Fruit fly (Drosophila melanogaster) whole organism, embryonic: ENCODE data around the gene h-cup.

ENCODE experiments used
- Awh ChIP-seq: fragments of 200-800 bp; sonication (Bioruptor generic); IDR thresholded peaks from 2 replicates; pipeline ENCODE4, ENCODE4 v1.3.6; 2022; ENCODE audit warnings: missing biosample characterization, missing genetic modification characterization
- B-H2 ChIP-seq: fragments of 200-800 bp; sonication (Bioruptor generic); optimal IDR thresholded peaks from 2 replicates; lab custom pipeline; 2018; ENCODE audit warnings: missing biosample characterization, mild to moderate bottlenecking, missing genetic modification characterization
- Bgb ChIP-seq: fragments of 200-800 bp; sonication (Bioruptor generic); IDR thresholded peaks from 2 replicates; pipeline ENCODE4 v1.3.6; 2022; ENCODE audit warnings: missing biosample characterization, missing genetic modification characterization; ENCODE audit not compliant: partially characterized antibody
- BtbVII ChIP-seq: fragments of 200-800 bp; sonication (Bioruptor generic); optimal IDR thresholded peaks from 3 replicates; lab custom pipeline; 2017; ENCODE audit warnings: missing biosample characterization, mild to moderate bottlenecking, missing genetic modification characterization
- CG13296 ChIP-seq: fragments of 200-800 bp; sonication (Bioruptor generic); optimal IDR thresholded peaks from 3 replicates; lab custom pipeline; 2018; ENCODE audit warnings: missing biosample characterization, mild to moderate bottlenecking, missing genetic modification characterization
- CG15073 ChIP-seq: fragments of 200-800 bp; sonication (Bioruptor generic); optimal IDR thresholded peaks from 2 replicates; lab custom pipeline; 2016; ENCODE audit warnings: missing biosample characterization, missing genetic modification characterization
- CG1603 ChIP-seq: fragments of 200-800 bp; sonication (Bioruptor generic); optimal IDR thresholded peaks from 2 replicates; lab custom pipeline; 2019; ENCODE audit warnings: missing biosample characterization, mild to moderate bottlenecking, missing genetic modification characterization, moderate library complexity
- CG17385 ChIP-seq: fragments of 200-800 bp; sonication (Bioruptor generic); optimal IDR thresholded peaks from 3 replicates; lab custom pipeline; 2018; ENCODE audit warnings: missing biosample characterization, mild to moderate bottlenecking, missing genetic modification characterization
- CG2199 ChIP-seq: fragments of 200-800 bp; sonication (Bioruptor generic); IDR thresholded peaks from 3 replicates; pipeline ENCODE4 v1.3.6; 2022; ENCODE audit warnings: missing biosample characterization, missing genetic modification characterization
- CG30403 ChIP-seq: fragments of 200-800 bp; sonication (Bioruptor generic); optimal IDR thresholded peaks from 3 replicates; lab custom pipeline; 2016; ENCODE audit warnings: missing biosample characterization, missing genetic modification characterization
- CG3163 ChIP-seq: fragments of 200-800 bp; sonication (Bioruptor generic); optimal IDR thresholded peaks from 3 replicates; lab custom pipeline; 2016; ENCODE audit warnings: missing biosample characterization, missing genetic modification characterization
- CG32772 ChIP-seq: fragments of 200-800 bp; sonication (Bioruptor generic); IDR thresholded peaks from 2 replicates; pipeline ENCODE4 v1.3.6; 2022; ENCODE audit warnings: missing biosample characterization, missing genetic modification characterization
- CG4282 ChIP-seq: fragments of 200-800 bp; sonication (Bioruptor generic); optimal IDR thresholded peaks from 2 replicates; lab custom pipeline; 2016; ENCODE audit warnings: missing biosample characterization, missing genetic modification characterization
- CG43689 ChIP-seq: fragments of 200-800 bp; sonication (Bioruptor generic); IDR thresholded peaks from 2 replicates; pipeline ENCODE4 v1.3.6; 2022; ENCODE audit warnings: missing biosample characterization, missing genetic modification characterization
- CG5245 ChIP-seq: fragments of 200-800 bp; sonication (Bioruptor generic); optimal IDR thresholded peaks from 3 replicates; lab custom pipeline; 2016; ENCODE audit warnings: missing biosample characterization, missing genetic modification characterization
- CG7271 ChIP-seq: fragments of 200-800 bp; sonication (Bioruptor generic); optimal IDR thresholded peaks from 2 replicates; lab custom pipeline; 2018; ENCODE audit warnings: missing biosample characterization, mild to moderate bottlenecking, missing genetic modification characterization, moderate library complexity
- CG7556 ChIP-seq: fragments of 200-800 bp; sonication (Bioruptor generic); optimal IDR thresholded peaks from 2 replicates; lab custom pipeline; 2017; ENCODE audit warnings: missing biosample characterization, mild to moderate bottlenecking, missing genetic modification characterization
- CrebB ChIP-seq: fragments of 200-800 bp; sonication (Bioruptor generic); optimal IDR thresholded peaks from 3 replicates; lab custom pipeline; 2018; ENCODE audit warnings: missing biosample characterization, mild to moderate bottlenecking, missing genetic modification characterization
- D ChIP-seq, 2 experiments: fragments of 200-800 bp in 1 of 2; fragments of >200 bp in 1 of 2; sonication (Bioruptor generic) in 1 of 2; optimal IDR thresholded peaks; 2 replicates in 1 of 2; 3 replicates in 1 of 2; lab custom pipeline; 2017; ENCODE audit warnings: mild to moderate bottlenecking in 1 of 2, missing biosample characterization in 1 of 2, missing genetic modification characterization in 1 of 2, missing genetic modification reagents in 1 of 2
- Dbx ChIP-seq: fragments of 200-800 bp; sonication (Bioruptor generic); IDR thresholded peaks from 3 replicates; pipeline ENCODE4 v1.3.6; 2022; ENCODE audit warnings: missing biosample characterization, missing genetic modification characterization
- Dll ChIP-seq: fragments of 200-800 bp; sonication (Bioruptor generic); IDR thresholded peaks from 4 replicates; pipeline ENCODE4 v1.3.6; 2022; ENCODE audit warnings: missing biosample characterization, missing genetic modification characterization; ENCODE audit not compliant: partially characterized antibody
- ERR ChIP-seq: fragments of 200-800 bp; sonication (Bioruptor generic); optimal IDR thresholded peaks from 2 replicates; lab custom pipeline; 2016; ENCODE audit warnings: missing biosample characterization, missing genetic modification characterization
- Fer3 ChIP-seq: fragments of 200-800 bp; sonication (Bioruptor generic); optimal IDR thresholded peaks from 2 replicates; lab custom pipeline; 2018; ENCODE audit warnings: missing biosample characterization, mild to moderate bottlenecking, missing genetic modification characterization, moderate library complexity
- Gug ChIP-seq: fragments of 200-800 bp; sonication (Bioruptor generic); IDR thresholded peaks from 4 replicates; pipeline ENCODE4 v1.3.6; 2022; ENCODE audit warnings: missing biosample characterization, missing genetic modification characterization
- Hmr ChIP-seq: fragments of 200-800 bp; sonication (Bioruptor generic); optimal IDR thresholded peaks from 3 replicates; lab custom pipeline; 2017; ENCODE audit warnings: mild to moderate bottlenecking, missing biosample characterization, missing genetic modification reagents, missing genetic modification characterization
- Jarid2 ChIP-seq: fragments of 200-800 bp; sonication (Bioruptor generic); optimal IDR thresholded peaks from 3 replicates; lab custom pipeline; 2017; ENCODE audit warnings: mild to moderate bottlenecking, missing biosample characterization, missing genetic modification reagents, missing genetic modification characterization
- MBD-R2 ChIP-seq: fragments of 200-800 bp; sonication (Bioruptor generic); IDR thresholded peaks from 2 replicates; pipeline ENCODE4 v1.3.6; 2022; ENCODE audit warnings: missing biosample characterization, missing genetic modification characterization
- Med ChIP-seq: fragments of 200-800 bp; sonication (Bioruptor generic); peaks from one replicate; lab custom pipeline; 2016; ENCODE audit warnings: missing biosample characterization, missing genetic modification characterization, mild to moderate bottlenecking, inconsistent platforms, moderate library complexity
- Meics ChIP-seq: fragments of 200-800 bp; sonication (Bioruptor generic); optimal IDR thresholded peaks from 2 replicates; lab custom pipeline; 2017; ENCODE audit warnings: missing biosample characterization, mild to moderate bottlenecking, missing genetic modification characterization
- Mrtf ChIP-seq: fragments of 200-800 bp; sonication (Bioruptor generic); IDR thresholded peaks from 3 replicates; pipeline ENCODE4 v1.3.6; 2022; ENCODE audit warnings: missing biosample characterization, missing genetic modification characterization
- Six4 ChIP-seq: fragments of 200-800 bp; sonication (Bioruptor generic); optimal IDR thresholded peaks from 2 replicates; lab custom pipeline; 2016; ENCODE audit warnings: missing biosample characterization, missing genetic modification characterization
- Sox102F ChIP-seq: fragments of 200-800 bp; sonication (Bioruptor generic); optimal IDR thresholded peaks from 2 replicates; lab custom pipeline; 2018; ENCODE audit warnings: missing biosample characterization, mild to moderate bottlenecking, missing genetic modification characterization, moderate library complexity
- bab2 ChIP-seq: fragments of 200-800 bp; sonication (Bioruptor generic); optimal IDR thresholded peaks from 2 replicates; lab custom pipeline; 2016; ENCODE audit warnings: missing biosample characterization, missing genetic modification characterization
- bowl ChIP-seq: fragments of 200-800 bp; sonication (Bioruptor generic); IDR thresholded peaks from 2 replicates; pipeline ENCODE4 v1.3.6; 2022; ENCODE audit warnings: missing biosample characterization, missing genetic modification characterization
- cwo ChIP-seq: fragments of 200-800 bp; sonication (Bioruptor generic); optimal IDR thresholded peaks from 3 replicates; lab custom pipeline; 2017; ENCODE audit warnings: missing biosample characterization, missing genetic modification characterization, mild to moderate bottlenecking, moderate library complexity, missing genetic modification reagents
- en ChIP-seq: fragments of 200-800 bp; sonication (Bioruptor generic); optimal IDR thresholded peaks from 2 replicates; lab custom pipeline; 2016; ENCODE audit warnings: missing biosample characterization, missing genetic modification characterization
- fd64A ChIP-seq: fragments of 200-800 bp; sonication (Bioruptor generic); optimal IDR thresholded peaks from 3 replicates; lab custom pipeline; 2018; ENCODE audit warnings: missing biosample characterization, mild to moderate bottlenecking, missing genetic modification characterization
- fru ChIP-seq: fragments of >200 bp; optimal IDR thresholded peaks from 2 replicates; lab custom pipeline; 2017
- insv ChIP-seq, 2 experiments: fragments of 200-800 bp; sonication (Bioruptor generic); optimal IDR thresholded peaks; 3 replicates each; lab custom pipeline; 2016 to 2018; ENCODE audit warnings: missing biosample characterization in 2 of 2, missing genetic modification characterization in 2 of 2
- lmd ChIP-seq: fragments of 200-800 bp; sonication (Bioruptor generic); IDR thresholded peaks from 2 replicates; pipeline ENCODE4 v1.3.6; 2022; ENCODE audit warnings: missing biosample characterization, missing genetic modification characterization
- nau ChIP-seq: fragments of 200-800 bp; sonication (Bioruptor generic); optimal IDR thresholded peaks from 3 replicates; lab custom pipeline; 2017; ENCODE audit warnings: missing biosample characterization, mild to moderate bottlenecking, missing genetic modification characterization, missing genetic modification reagents
- nom ChIP-seq: fragments of 200-800 bp; sonication (Bioruptor generic); optimal IDR thresholded peaks from 2 replicates; lab custom pipeline; 2017; ENCODE audit warnings: missing biosample characterization, missing genetic modification characterization, mild to moderate bottlenecking, moderate library complexity, missing genetic modification reagents
- onecut ChIP-seq: fragments of 200-800 bp; sonication (Bioruptor generic); IDR thresholded peaks from 2 replicates; pipeline ENCODE4 v1.3.6; 2022; ENCODE audit warnings: missing biosample characterization, missing genetic modification characterization
- phol ChIP-seq: fragments of 200-800 bp; sonication (Bioruptor generic); optimal IDR thresholded peaks from 3 replicates; lab custom pipeline; 2018; ENCODE audit warnings: missing biosample characterization, mild to moderate bottlenecking, missing genetic modification characterization, moderate library complexity
- pita ChIP-seq: fragments of 200-800 bp; sonication (Bioruptor generic); optimal IDR thresholded peaks from 2 replicates; lab custom pipeline; 2017; ENCODE audit warnings: missing biosample characterization, mild to moderate bottlenecking, missing genetic modification characterization
- pnt ChIP-seq: fragments of 200-800 bp; sonication (Bioruptor generic); optimal IDR thresholded peaks from 3 replicates; lab custom pipeline; 2016; ENCODE audit warnings: missing biosample characterization, missing genetic modification characterization
- row ChIP-seq: fragments of 200-800 bp; sonication (Bioruptor generic); IDR thresholded peaks from 3 replicates; pipeline ENCODE4 v1.3.6; 2022; ENCODE audit warnings: missing biosample characterization, missing genetic modification characterization
- sima ChIP-seq: fragments of 200-800 bp; sonication (Bioruptor generic); optimal IDR thresholded peaks from 2 replicates; lab custom pipeline; 2016; ENCODE audit warnings: missing biosample characterization, missing genetic modification characterization
- tap ChIP-seq: fragments of 200-800 bp; optimal IDR thresholded peaks from 3 replicates; lab custom pipeline; 2019; ENCODE audit warnings: missing biosample characterization, mild to moderate bottlenecking, missing genetic modification characterization, moderate library complexity
- twi ChIP-seq: fragments of 200-800 bp; optimal IDR thresholded peaks from 2 replicates; lab custom pipeline; 2019; ENCODE audit warnings: missing biosample characterization, mild to moderate bottlenecking, missing genetic modification characterization, moderate library complexity
- wor ChIP-seq: fragments of 200-800 bp; sonication (Bioruptor generic); IDR thresholded peaks from 2 replicates; pipeline ENCODE4 v1.3.6; 2022; ENCODE audit warnings: missing biosample characterization, missing genetic modification characterization
- yki ChIP-seq: fragments of >200 bp; optimal IDR thresholded peaks from 3 replicates; lab custom pipeline; 2018

Gene h-cup

DNA sequence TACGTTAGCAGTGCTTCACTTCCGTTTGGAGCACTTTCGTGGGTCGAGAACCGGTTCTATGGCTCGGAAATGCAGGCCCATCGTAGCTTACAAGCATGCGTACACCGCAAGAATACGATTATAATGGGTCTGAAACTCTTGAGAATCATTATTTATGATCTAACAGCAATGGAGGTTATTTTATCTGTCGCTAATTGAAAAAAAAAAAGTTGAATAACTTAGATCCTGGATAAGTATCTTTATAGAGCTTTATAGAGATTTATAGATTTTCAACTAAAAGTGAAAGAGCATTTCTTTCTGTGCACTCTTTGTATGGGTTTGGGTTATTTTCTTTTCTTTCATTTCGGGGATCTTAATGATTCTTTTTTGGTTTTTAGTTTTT is 45.1 kb upstream of the h-cup start (continued):
- TF ChIP-seq sima: no peak
- no peak for TF ChIP-seq CG15073
- no peak for TF ChIP-seq CrebB
- peak; percentile 35 for TF ChIP-seq bab2 (GFP tag; lab: Kevin White, UChicago)
- no peak for TF ChIP-seq cwo (GFP tag; lab: Kevin White, UChicago)
- TF ChIP-seq Dbx: no peak
- TF ChIP-seq CG32772 (GFP tag; lab: Robert Waterston, UW): peak; percentile 43; the same call in 1 of the 2 replicates
- TF ChIP-seq Bgb (GFP tag; lab: Robert Waterston, UW): no peak
- peak; percentile 56 for TF ChIP-seq CG30403
- TF ChIP-seq Awh (GFP tag; lab: Robert Waterston, UW): no peak
- TF ChIP-seq Mrtf (GFP tag; lab: Robert Waterston, UW): no peak; the same call in 2 of the 3 replicates
- no peak for TF ChIP-seq D (optimal IDR thresholded peaks at IDR 0.05; lab: Kevin White, UChicago)
- peak; percentile 43 for TF ChIP-seq D (GFP tag; optimal IDR thresholded peaks at IDR 0.05; lab: Kevin White, UChicago)
- TF ChIP-seq fd64A (GFP tag; lab: Kevin White, UChicago): no peak
- TF ChIP-seq Dll (GFP tag; lab: Robert Waterston, UW): no peak
- peak; percentile 56 for TF ChIP-seq Sox102F (GFP tag; lab: Kevin White, UChicago)
- TF ChIP-seq phol (tag; lab: Kevin White, UChicago): peak; percentile 70
- peak; percentile 5; the same call in 1 of the 4 replicates for TF ChIP-seq Gug (GFP tag; lab: Robert Waterston, UW)
- no peak for TF ChIP-seq nom (GFP tag; lab: Kevin White, UChicago)
- TF ChIP-seq onecut (GFP tag; lab: Robert Waterston, UW): peak; percentile 26; the same call in 1 of the 2 replicates
- TF ChIP-seq CG7556: peak; percentile 58
- TF ChIP-seq wor (GFP tag; lab: Robert Waterston, UW): no peak
- no peak for TF ChIP-seq CG3163 (GFP tag; lab: Kevin White, UChicago)
- TF ChIP-seq CG4282: no peak
- TF ChIP-seq nau: no peak
- TF ChIP-seq twi (tag; lab: Kevin White, UChicago): peak; percentile 19
- no peak for TF ChIP-seq CG13296 (GFP tag; lab: Kevin White, UChicago)
- TF ChIP-seq pnt (GFP tag; lab: Kevin White, UChicago): peak; percentile 57
- TF ChIP-seq Med (GFP tag; lab: Kevin White, UChicago): peak; percentile 72
- TF ChIP-seq bowl (GFP tag; lab: Robert Waterston, UW): no peak
- peak; percentile 32 for TF ChIP-seq CG5245 (GFP tag; lab: Kevin White, UChicago)
- no peak for TF ChIP-seq fru (lab: Kevin White, UChicago)
- 0 out of 2 replicates have a peak, but pooled peaks have one; percentile 10 for TF ChIP-seq lmd
- no peak for TF ChIP-seq ERR (GFP tag; lab: Kevin White, UChicago)
- peak; percentile 6 for TF ChIP-seq en (GFP tag; lab: Kevin White, UChicago)
- TF ChIP-seq MBD-R2 (GFP tag; lab: Robert Waterston, UW): no peak
- TF ChIP-seq Jarid2 (GFP tag; lab: Kevin White, UChicago): no peak
- no peak for TF ChIP-seq Hmr (GFP tag; lab: Kevin White, UChicago)
- no peak for TF ChIP-seq Fer3 (tag; lab: Kevin White, UChicago)
- peak; percentile 46 for TF ChIP-seq CG17385 (GFP tag; lab: Kevin White, UChicago)
- TF ChIP-seq tap (tag; lab: Kevin White, UChicago): no peak
- no peak for TF ChIP-seq BtbVII (GFP tag; lab: Kevin White, UChicago)
- TF ChIP-seq CG1603: peak; percentile 52
- no peak for TF ChIP-seq CG7271 (tag; lab: Kevin White, UChicago)
- peak; percentile 9 for TF ChIP-seq Six4 (GFP tag; lab: Kevin White, UChicago)
- no peak for TF ChIP-seq pita (GFP tag; lab: Kevin White, UChicago)
- TF ChIP-seq CG2199 (GFP tag; lab: Robert Waterston, UW): no peak
- no peak for TF ChIP-seq insv (GFP tag; optimal IDR thresholded peaks at IDR 0.05; lab: Kevin White, UChicago)
- TF ChIP-seq yki (lab: Kevin White, UChicago): no peak
- no peak for TF ChIP-seq CG43689
- TF ChIP-seq row (GFP tag; lab: Robert Waterston, UW): peak; percentile 71
- no peak for TF ChIP-seq B-H2 (GFP tag; lab: Kevin White, UChicago)
- no peak for TF ChIP-seq Meics (GFP tag; lab: Kevin White, UChicago)
